Fruit fly (Drosophila melanogaster): ENCODE results near the gene CG9269.

The CG9269 gene

dm6 chr3R:13615617-13616016 is at the start of gene CG9269:
Gene CG9269 (plus strand): TSS chr3R:13615917.
- no peak for TF ChIP-seq CTCF (optimal IDR thresholded peaks at IDR 0.05)
- TF ChIP-seq CG8478 (optimal IDR thresholded peaks at IDR 0.05) = no peak

- TF ChIP-seq CG8478 (optimal IDR thresholded peaks at IDR 0.05) = no peak
- no peak for TF ChIP-seq CTCF (optimal IDR thresholded peaks at IDR 0.05)
Observed at dm6 chr3R:13587697-13588096, 28.0 kb upstream of the CG9269 start, which contains the start of gene CG14370. Gene CG14370 (plus strand): TSS chr3R:13587997.

- TF ChIP-seq CG8478 (optimal IDR thresholded peaks at IDR 0.05) (no peak), CTCF (optimal IDR thresholded peaks at IDR 0.05) (no peak)
Observed at dm6 chr3R:13592557-13592956, 23.2 kb upstream of the CG9269 start, which contains the start of gene CG14369. Gene CG14369 (minus strand): TSS chr3R:13592657.

dm6 chr3R:13596409-13596808 is 19.3 kb upstream of the CG9269 start:
- TF ChIP-seq CTCF (optimal IDR thresholded peaks at IDR 0.05) (no peak), CG8478 (optimal IDR thresholded peaks at IDR 0.05) (no peak)

- no peak for TF ChIP-seq CG8478 (optimal IDR thresholded peaks at IDR 0.05)
- TF ChIP-seq CTCF (optimal IDR thresholded peaks at IDR 0.05) = no peak
Observed at dm6 chr3R:13600539-13600938, 15.2 kb upstream of the CG9269 start.

- no peak for TF ChIP-seq CG8478 (optimal IDR thresholded peaks at IDR 0.05)
- TF ChIP-seq CTCF (optimal IDR thresholded peaks at IDR 0.05) = no peak
Observed at dm6 chr3R:13609146-13609545, 6.6 kb upstream of the CG9269 start, which contains the start of gene CG9759. Gene CG9759 (minus strand): TSS chr3R:13609246.

- TF ChIP-seq CG8478 (optimal IDR thresholded peaks at IDR 0.05) (no peak), CTCF (optimal IDR thresholded peaks at IDR 0.05) (no peak)
Observed at dm6 chr3R:13612333-13612732, 3.4 kb upstream of the CG9269 start, which contains the start of gene CG9757. Gene CG9757 (minus strand): TSS chr3R:13612433.

dm6 chr3R:13615007-13615406 is 710 bp upstream of the CG9269 start:
- TF ChIP-seq CG8478 (optimal IDR thresholded peaks at IDR 0.05) (no peak), CTCF (optimal IDR thresholded peaks at IDR 0.05) (no peak)

dm6 chr3R:13617228-13617627 is 1.5 kb downstream of the CG9269 start:
- TF ChIP-seq CTCF (optimal IDR thresholded peaks at IDR 0.05) (no peak), CG8478 (optimal IDR thresholded peaks at IDR 0.05) (no peak)

- TF ChIP-seq CG8478 (optimal IDR thresholded peaks at IDR 0.05) = no peak
- TF ChIP-seq CTCF (optimal IDR thresholded peaks at IDR 0.05) = no peak
Observed at dm6 chr3R:13631642-13632041, 15.9 kb downstream of the CG9269 start, which contains the start of gene CG10841. Gene CG10841 (plus strand): TSS chr3R:13631942.

- TF ChIP-seq CG8478 (optimal IDR thresholded peaks at IDR 0.05) (no peak), CTCF (optimal IDR thresholded peaks at IDR 0.05) (no peak)
Observed at dm6 chr3R:13644778-13645660, 29.3 kb downstream of the CG9269 start.

dm6 chr3R:13645874-13646370 is 30.2 kb downstream of the CG9269 start, which contains the start of gene sqd:
Gene sqd (minus strand): TSS chr3R:13646304.
- no peak for TF ChIP-seq CTCF (optimal IDR thresholded peaks at IDR 0.05)
- TF ChIP-seq CG8478 (optimal IDR thresholded peaks at IDR 0.05) = no peak

dm6 chr3R:13646729-13647633 is 31.3 kb downstream of the CG9269 start, which contains the start of gene rin:
Gene rin (plus strand): TSS chr3R:13647004.
- no peak for TF ChIP-seq CTCF (optimal IDR thresholded peaks at IDR 0.05)
- TF ChIP-seq CG8478 (optimal IDR thresholded peaks at IDR 0.05) = no peak

- no peak for TF ChIP-seq CG8478 (optimal IDR thresholded peaks at IDR 0.05)
Observed at dm6 chr3R:13647734-13648541, 32.2 kb downstream of the CG9269 start.

All from S2 (cell line).